Fruit fly (Drosophila melanogaster) whole organism: ENCODE results near the gene Ccp84Ag.

Source experiments
- CG8478 ChIP-seq: fragments of >200 bp; optimal IDR thresholded peaks from 2 replicates; lab custom pipeline; 2018; ENCODE audit warnings: inconsistent platforms
- Dll ChIP-seq: fragments of >200 bp; optimal IDR thresholded peaks from 2 replicates; lab custom pipeline; 2017
- EcR ChIP-seq, 2 experiments: fragments of >200 bp; optimal IDR thresholded peaks; 2 replicates each; lab custom pipeline; 2017; ENCODE audit warnings: missing biosample characterization in 2 of 2, missing genetic modification characterization in 2 of 2, missing genetic modification reagents in 2 of 2
- pan ChIP-seq: fragments of >200 bp; optimal IDR thresholded peaks from 2 replicates; lab custom pipeline; 2017
- psq ChIP-seq: fragments of >200 bp; optimal IDR thresholded peaks from 2 replicates; lab custom pipeline; 2017
- usp ChIP-seq: fragments of >200 bp; optimal IDR thresholded peaks from 2 replicates; lab custom pipeline; 2017; ENCODE audit warnings: missing biosample characterization, missing genetic modification characterization, mixed read lengths

Gene Ccp84Ag

dm6 chr3R:6686428-6686827 lies at the start of gene Ccp84Ag:
Gene Ccp84Ag, plus strand, starts transcription at chr3R:6686728.
- TF ChIP-seq Dll (lab: Kevin White, UChicago) = no peak
- TF ChIP-seq pan = no peak

- TF ChIP-seq CG8478 (lab: Kevin White, UChicago) (no peak), Dll (lab: Kevin White, UChicago) (no peak), pan (no peak), EcR (GFP tag; optimal IDR thresholded peaks at IDR 0.05; lab: Kevin White, UChicago) (no peak), psq (lab: Kevin White, UChicago) (no peak), usp (GFP tag; lab: Kevin White, UChicago) (no peak)
These were observed 45.6 kb upstream of the Ccp84Ag start, which contains the start of gene CG31286 for dm6 chr3R:6640932-6641331. Gene CG31286, plus strand, starts transcription at chr3R:6641232.

- TF ChIP-seq Dll (lab: Kevin White, UChicago) = no peak
- no peak for TF ChIP-seq usp (GFP tag; lab: Kevin White, UChicago)
- TF ChIP-seq pan = no peak
- no peak for TF ChIP-seq EcR (GFP tag; optimal IDR thresholded peaks at IDR 0.05; lab: Kevin White, UChicago)
- TF ChIP-seq CG8478 (lab: Kevin White, UChicago) = no peak
- TF ChIP-seq psq (lab: Kevin White, UChicago) = no peak
These were observed 42.2 kb upstream of the Ccp84Ag start, which contains the start of gene Ass for dm6 chr3R:6644334-6644733. Gene Ass, minus strand, starts transcription at chr3R:6644434.

dm6 chr3R:6646740-6647139 lies 39.8 kb upstream of the Ccp84Ag start, which contains the start of gene Taf1:
Gene Taf1, plus strand, starts transcription at chr3R:6646889.
- no peak for TF ChIP-seq EcR (GFP tag; optimal IDR thresholded peaks at IDR 0.05; lab: Kevin White, UChicago)
- no peak for TF ChIP-seq psq (lab: Kevin White, UChicago)
- no peak for TF ChIP-seq usp (GFP tag; lab: Kevin White, UChicago)
- no peak for TF ChIP-seq pan
- TF ChIP-seq Dll (lab: Kevin White, UChicago) = no peak
- TF ChIP-seq CG8478 (lab: Kevin White, UChicago) = no peak

- no peak for TF ChIP-seq psq (lab: Kevin White, UChicago)
- TF ChIP-seq usp (GFP tag; lab: Kevin White, UChicago) = no peak
- no peak for TF ChIP-seq pan
- TF ChIP-seq Dll (lab: Kevin White, UChicago) = no peak
These were observed 29.0 kb upstream of the Ccp84Ag start, which contains the start of the genes CG1307 and twr for dm6 chr3R:6657278-6658246. Gene CG1307, minus strand, starts transcription at chr3R:6657442. Gene twr, plus strand, starts transcription at chr3R:6657882.

dm6 chr3R:6659941-6660340 lies 26.6 kb upstream of the Ccp84Ag start, which contains the start of gene agt:
Gene agt, minus strand, starts transcription at chr3R:6660100.
- TF ChIP-seq pan (no peak), psq (lab: Kevin White, UChicago) (no peak), CG8478 (lab: Kevin White, UChicago) (no peak)

- TF ChIP-seq psq (lab: Kevin White, UChicago) (no peak), CG8478 (lab: Kevin White, UChicago) (no peak), pan (no peak), EcR (GFP tag; optimal IDR thresholded peaks at IDR 0.05; lab: Kevin White, UChicago) (no peak), Dll (lab: Kevin White, UChicago) (no peak), usp (GFP tag; lab: Kevin White, UChicago) (no peak)
These were observed 23.8 kb upstream of the Ccp84Ag start for dm6 chr3R:6662613-6663288.

- TF ChIP-seq psq (lab: Kevin White, UChicago) (no peak), Dll (lab: Kevin White, UChicago) (no peak), pan (no peak), EcR (GFP tag; optimal IDR thresholded peaks at IDR 0.05; lab: Kevin White, UChicago) (no peak), usp (GFP tag; lab: Kevin White, UChicago) (no peak), CG8478 (lab: Kevin White, UChicago) (no peak)
These were observed 23.2 kb upstream of the Ccp84Ag start for dm6 chr3R:6663289-6663666.

dm6 chr3R:6664371-6665116 lies 22.0 kb upstream of the Ccp84Ag start:
- no peak for TF ChIP-seq Dll (lab: Kevin White, UChicago)

- no peak for TF ChIP-seq psq (lab: Kevin White, UChicago)
- no peak for TF ChIP-seq EcR (GFP tag; optimal IDR thresholded peaks at IDR 0.05; lab: Kevin White, UChicago)
- no peak for TF ChIP-seq usp (GFP tag; lab: Kevin White, UChicago)
- TF ChIP-seq Dll (lab: Kevin White, UChicago) = no peak
- no peak for TF ChIP-seq pan
- no peak for TF ChIP-seq CG8478 (lab: Kevin White, UChicago)
These were observed 21.3 kb upstream of the Ccp84Ag start for dm6 chr3R:6665117-6665654.

dm6 chr3R:6667245-6667644 lies 19.3 kb upstream of the Ccp84Ag start:
- TF ChIP-seq Dll (lab: Kevin White, UChicago) (no peak), usp (GFP tag; lab: Kevin White, UChicago) (no peak), psq (lab: Kevin White, UChicago) (no peak), pan (no peak), CG8478 (lab: Kevin White, UChicago) (no peak), EcR (GFP tag; optimal IDR thresholded peaks at IDR 0.05; lab: Kevin White, UChicago) (no peak)
